Fruit fly (Drosophila melanogaster): Measurements from ENCODE around the gene tty.

tty gene

dm6 chrX:21322289-21322981 lies 17.0 kb downstream of the tty start (continued):
- TF ChIP-seq crol (GFP tag; IDR thresholded peaks at IDR 0.05) (peak; percentile 43), ab (GFP tag; optimal IDR thresholded peaks at IDR 0.05) (no peak), ERR (GFP tag; optimal IDR thresholded peaks at IDR 0.05) (no peak), bigmax (GFP tag; optimal IDR thresholded peaks at IDR 0.05) (no peak), CG5953 (GFP tag; IDR thresholded peaks at IDR 0.05) (no peak), ind (GFP tag; optimal IDR thresholded peaks at IDR 0.05) (peak; percentile 54), CG4820 (GFP tag; optimal IDR thresholded peaks at IDR 0.05) (peak; percentile 14), Med (GFP tag) (no peak), CG2129 (GFP tag; IDR thresholded peaks at IDR 0.05; ENCODE audit: partially characterized antibody) (no peak), CG6683 (GFP tag; optimal IDR thresholded peaks at IDR 0.05) (peak; percentile 66), Lhr (GFP tag; optimal IDR thresholded peaks at IDR 0.05) (no peak), CG17359 (tag; optimal IDR thresholded peaks at IDR 0.05) (peak; percentile 65), CG10979 (tag; optimal IDR thresholded peaks at IDR 0.05) (peak; percentile 65), Mad (GFP tag; optimal IDR thresholded peaks at IDR 0.05) (no peak), ase (GFP tag; IDR thresholded peaks at IDR 0.05) (no peak), CG42726 (GFP tag; IDR thresholded peaks at IDR 0.05; ENCODE audit: partially characterized antibody) (no peak), slbo (GFP tag; IDR thresholded peaks at IDR 0.05) (peak; percentile 27; the same call in 1 of the 2 replicates), CG16815 (GFP tag; optimal IDR thresholded peaks at IDR 0.05) (no peak), Oli (tag; optimal IDR thresholded peaks at IDR 0.05) (no peak), CG10565 (GFP tag; optimal IDR thresholded peaks at IDR 0.05) (no peak), nmo (GFP tag; optimal IDR thresholded peaks at IDR 0.05) (no peak), ac (GFP tag; optimal IDR thresholded peaks at IDR 0.05) (no peak), TFAM (GFP tag; optimal IDR thresholded peaks at IDR 0.05) (no peak), Poxn (GFP tag; IDR thresholded peaks at IDR 0.05) (no peak), CG6791 (GFP tag; IDR thresholded peaks at IDR 0.05; ENCODE audit: partially characterized antibody) (no peak), Hey (tag; optimal IDR thresholded peaks at IDR 0.05) (no peak), CG10462 (GFP tag; optimal IDR thresholded peaks at IDR 0.05) (no peak), CG7357 (GFP tag; IDR thresholded peaks at IDR 0.05) (0 out of 3 replicates have a peak, but pooled peaks have one; percentile 13), Mes4 (GFP tag; optimal IDR thresholded peaks at IDR 0.05) (no peak), CG15514 (GFP tag; optimal IDR thresholded peaks at IDR 0.05) (peak; percentile 15), crp (GFP tag; optimal IDR thresholded peaks at IDR 0.05) (no peak), gcm2 (GFP tag; optimal IDR thresholded peaks at IDR 0.05) (no peak), Hsf (GFP tag; optimal IDR thresholded peaks at IDR 0.05) (no peak), CG14050 (GFP tag; IDR thresholded peaks at IDR 0.05) (no peak), CG10543 (GFP tag; optimal IDR thresholded peaks at IDR 0.05) (no peak), Drgx (GFP tag; IDR thresholded peaks at IDR 0.05) (no peak), aop (GFP tag; IDR thresholded peaks at IDR 0.05) (no peak), gce (GFP tag; IDR thresholded peaks at IDR 0.05) (no peak), CG8359 (GFP tag; optimal IDR thresholded peaks at IDR 0.05; ENCODE audit: borderline replicate concordance) (no peak), Jarid2 (GFP tag; optimal IDR thresholded peaks at IDR 0.05) (no peak), dm (GFP tag; optimal IDR thresholded peaks at IDR 0.05) (no peak), CG18599 (GFP tag; optimal IDR thresholded peaks at IDR 0.05) (peak; percentile 83), lov (optimal IDR thresholded peaks at IDR 0.05) (no peak), lov (GFP tag; IDR thresholded peaks at IDR 0.05) (no peak), CG14014 (GFP tag; IDR thresholded peaks at IDR 0.05) (no peak), twi (tag; optimal IDR thresholded peaks at IDR 0.05) (no peak), CG2120 (GFP tag; optimal IDR thresholded peaks at IDR 0.05) (no peak), CG4707 (GFP tag; optimal IDR thresholded peaks at IDR 0.05) (no peak), CG3065 (GFP tag; optimal IDR thresholded peaks at IDR 0.05) (no peak), Trl (optimal IDR thresholded peaks at IDR 0.05) (no peak), Trl (GFP tag; optimal IDR thresholded peaks at IDR 0.05) (no peak)
